Worm (Caenorhabditis elegans): ENCODE data around the gene Y39H10B.2.

DNA sequence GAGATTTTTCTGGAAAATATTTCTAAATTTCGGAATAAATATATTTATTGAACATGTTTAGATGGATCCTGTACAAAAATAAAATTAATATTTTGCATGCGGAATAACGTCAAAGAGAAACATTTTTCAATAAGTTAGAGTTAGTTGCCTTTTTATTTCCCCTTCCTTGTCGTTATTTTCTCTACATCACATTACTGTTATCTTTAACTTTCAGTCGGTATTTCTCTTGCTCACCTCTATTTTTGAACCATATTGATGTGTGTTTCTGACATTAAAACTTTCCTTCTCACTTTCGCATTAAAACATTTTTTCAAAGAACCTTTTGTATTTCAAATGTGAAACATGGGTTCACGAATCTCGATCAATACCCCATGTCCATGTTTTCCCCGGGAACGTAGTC is 1.9 kb downstream of the Y39H10B.2 start, which contains the start of gene Y39H10B.3:
- TF ChIP-seq cog-1 (tag; optimal IDR thresholded peaks at IDR 0.05) (no peak), T22C8.4 (GFP tag; IDR thresholded peaks at IDR 0.05) (no peak), klf-2 (GFP tag; conservative IDR thresholded peaks at IDR 0.05) (no peak), med-1 (GFP tag; optimal IDR thresholded peaks at IDR 0.05; ENCODE audit: insufficient read depth) (no peak), flt-1 (GFP tag; IDR thresholded peaks at IDR 0.05) (no peak), ztf-29 (GFP tag; IDR thresholded peaks at IDR 0.05) (no peak)

Measured in whole organism, midembryonic.